Fruit fly (Drosophila melanogaster): ENCODE results near the gene tx.

The tx gene

dm6 chr3R:26462173-26462959 is 21.8 kb downstream of the tx start (continued):
- TF ChIP-seq cwo (GFP tag; optimal IDR thresholded peaks at IDR 0.05) (peak; percentile 75), CG11456 (GFP tag; IDR thresholded peaks at IDR 0.05) (no peak), da (GFP tag; optimal IDR thresholded peaks at IDR 0.05) (no peak), CG15073 (GFP tag; optimal IDR thresholded peaks at IDR 0.05) (no peak), ftz-f1 (GFP tag; optimal IDR thresholded peaks at IDR 0.05) (no peak), al (GFP tag; IDR thresholded peaks at IDR 0.05) (no peak), cg (GFP tag; optimal IDR thresholded peaks at IDR 0.05) (peak; percentile 12), zf30C (GFP tag; optimal IDR thresholded peaks at IDR 0.05) (peak; percentile 40), sisA (GFP tag; IDR thresholded peaks at IDR 0.05) (no peak), Mrtf (GFP tag; IDR thresholded peaks at IDR 0.05) (no peak), CG1602 (GFP tag; optimal IDR thresholded peaks at IDR 0.05) (no peak), CG1832 (GFP tag; optimal IDR thresholded peaks at IDR 0.05) (no peak), Neu2 (GFP tag; optimal IDR thresholded peaks at IDR 0.05; ENCODE audit: borderline replicate concordance) (no peak), nom (GFP tag; optimal IDR thresholded peaks at IDR 0.05) (no peak), CG14441 (GFP tag; IDR thresholded peaks at IDR 0.05) (peak; percentile 51), fd64A (GFP tag; optimal IDR thresholded peaks at IDR 0.05) (no peak), corto (GFP tag; optimal IDR thresholded peaks at IDR 0.05) (no peak), CG17359 (tag; optimal IDR thresholded peaks at IDR 0.05) (peak; percentile 42), Bgb (GFP tag; IDR thresholded peaks at IDR 0.05; ENCODE audit: partially characterized antibody) (no peak; the same call in 1 of the 2 replicates), CG12391 (tag; optimal IDR thresholded peaks at IDR 0.05) (no peak), Dip3 (GFP tag; optimal IDR thresholded peaks at IDR 0.05) (no peak), HmgZ (tag; optimal IDR thresholded peaks at IDR 0.05) (no peak), CkIIα-i1 (GFP tag; IDR thresholded peaks at IDR 0.05) (no peak), CG14860 (GFP tag; IDR thresholded peaks at IDR 0.05; ENCODE audit: partially characterized antibody) (no peak), Doc2 (GFP tag; IDR thresholded peaks at IDR 0.05) (no peak), gfzf (GFP tag; optimal IDR thresholded peaks at IDR 0.05) (no peak), CG16779 (GFP tag; IDR thresholded peaks at IDR 0.05) (0 out of 2 replicates have a peak, but pooled peaks have one; percentile 48), CG8281 (tag; optimal IDR thresholded peaks at IDR 0.05) (no peak), Chrac-16 (GFP tag; optimal IDR thresholded peaks at IDR 0.05) (no peak), CG10654 (GFP tag; optimal IDR thresholded peaks at IDR 0.05) (no peak), CG9727 (GFP tag; optimal IDR thresholded peaks at IDR 0.05) (peak; percentile 11), CG13287 (GFP tag; IDR thresholded peaks at IDR 0.05; ENCODE audit: partially characterized antibody) (no peak), CG3838 (GFP tag; optimal IDR thresholded peaks at IDR 0.05) (no peak), CG14667 (GFP tag; IDR thresholded peaks at IDR 0.05) (no peak), Hey (tag; optimal IDR thresholded peaks at IDR 0.05) (no peak), ems (GFP tag; optimal IDR thresholded peaks at IDR 0.05) (peak; percentile 16), ato (GFP tag; IDR thresholded peaks at IDR 0.05; ENCODE audit: partially characterized antibody) (no peak), Blimp-1 (GFP tag; optimal IDR thresholded peaks at IDR 0.05) (peak; percentile 79), CG13123 (GFP tag; optimal IDR thresholded peaks at IDR 0.05) (no peak), ssp (GFP tag; IDR thresholded peaks at IDR 0.05) (no peak), CG9797 (GFP tag; optimal IDR thresholded peaks at IDR 0.05) (no peak), CG2129 (GFP tag; IDR thresholded peaks at IDR 0.05; ENCODE audit: partially characterized antibody) (no peak), slou (GFP tag; optimal IDR thresholded peaks at IDR 0.05) (no peak), CG6254 (GFP tag; optimal IDR thresholded peaks at IDR 0.05) (no peak), pum (GFP tag; optimal IDR thresholded peaks at IDR 0.05) (no peak), CG11093 (GFP tag; IDR thresholded peaks at IDR 0.05) (no peak), disco-r (GFP tag; optimal IDR thresholded peaks at IDR 0.05) (no peak), Hsf (GFP tag; optimal IDR thresholded peaks at IDR 0.05) (no peak), Poxn (GFP tag; IDR thresholded peaks at IDR 0.05) (no peak)
